Fruit fly (Drosophila melanogaster): ENCODE measurements around the gene CG17187.

- TF ChIP-seq psq (optimal IDR thresholded peaks at IDR 0.05) = no peak
- no peak for TF ChIP-seq h (optimal IDR thresholded peaks at IDR 0.05)
- TF ChIP-seq ttk (optimal IDR thresholded peaks at IDR 0.05) = no peak
These were observed 31.9 kb upstream of the CG17187 start for dm6 chr3R:11263579-11263978.

All from Kc167 (cell line).